Fruit fly (Drosophila melanogaster) whole organism, embryonic: ENCODE measurements around the gene beag.

Experiments used
- Adf1 ChIP-seq: fragments of 200-800 bp; sonication (Bioruptor generic); IDR thresholded peaks from 2 replicates; pipeline ENCODE4 v1.3.6; 2022; ENCODE audit warnings: missing biosample characterization, missing genetic modification characterization
- Antp ChIP-seq: fragments of 200-800 bp; sonication (Bioruptor generic); optimal IDR thresholded peaks from 3 replicates; lab custom pipeline; 2016; ENCODE audit warnings: missing biosample characterization, missing genetic modification characterization
- Atf3 ChIP-seq: fragments of 200-800 bp; sonication (Bioruptor generic); optimal IDR thresholded peaks from 3 replicates; lab custom pipeline; 2016; ENCODE audit warnings: missing biosample characterization, missing genetic modification characterization
- Blimp-1 ChIP-seq: fragments of 200-800 bp; sonication (Bioruptor generic); optimal IDR thresholded peaks from 3 replicates; lab custom pipeline; 2018; ENCODE audit warnings: missing biosample characterization, missing genetic modification characterization, mild to moderate bottlenecking, moderate library complexity, missing genetic modification reagents
- Bteb2 ChIP-seq: fragments of 200-800 bp; sonication (Bioruptor generic); optimal IDR thresholded peaks from 2 replicates; lab custom pipeline; 2016; ENCODE audit warnings: missing biosample characterization, missing genetic modification characterization
- CG1233 ChIP-seq: fragments of 200-800 bp; sonication (Bioruptor generic); optimal IDR thresholded peaks from 4 replicates; lab custom pipeline; 2018; ENCODE audit warnings: missing biosample characterization, mild to moderate bottlenecking, missing genetic modification characterization
- CG13424 ChIP-seq: fragments of 200-800 bp; sonication (Bioruptor generic); optimal IDR thresholded peaks from 2 replicates; lab custom pipeline; 2019; ENCODE audit warnings: missing biosample characterization, mild to moderate bottlenecking, missing genetic modification characterization, moderate library complexity
- CG14050 ChIP-seq: fragments of 200-800 bp; sonication (Bioruptor generic); IDR thresholded peaks from 3 replicates; pipeline ENCODE4 v1.3.6; 2022; ENCODE audit warnings: missing biosample characterization, missing genetic modification characterization
- CG15073 ChIP-seq: fragments of 200-800 bp; sonication (Bioruptor generic); optimal IDR thresholded peaks from 2 replicates; lab custom pipeline; 2016; ENCODE audit warnings: missing biosample characterization, missing genetic modification characterization
- CG1529 ChIP-seq: fragments of 200-800 bp; sonication (Bioruptor generic); optimal IDR thresholded peaks from 3 replicates; lab custom pipeline; 2018; ENCODE audit warnings: missing biosample characterization, missing genetic modification characterization
- CG16779 ChIP-seq: fragments of 200-800 bp; sonication (Bioruptor generic); IDR thresholded peaks from 2 replicates; pipeline ENCODE4 v1.3.6; 2022; ENCODE audit warnings: missing biosample characterization, missing genetic modification characterization
- CG17328 ChIP-seq: fragments of 200-800 bp; sonication (Bioruptor generic); IDR thresholded peaks from 2 replicates; pipeline ENCODE4 v1.3.6; 2022; ENCODE audit warnings: missing biosample characterization, missing genetic modification characterization
- CG2120 ChIP-seq: fragments of 200-800 bp; sonication (Bioruptor generic); optimal IDR thresholded peaks from 3 replicates; lab custom pipeline; 2016; ENCODE audit warnings: missing biosample characterization, missing genetic modification characterization
- CG42726 ChIP-seq: fragments of 200-800 bp; sonication (Bioruptor generic); IDR thresholded peaks from 2 replicates; pipeline ENCODE4 v1.3.6; 2022; ENCODE audit warnings: missing biosample characterization, missing genetic modification characterization; ENCODE audit not compliant: partially characterized antibody
- CG4404 ChIP-seq: fragments of 200-800 bp; sonication (Bioruptor generic); IDR thresholded peaks from 2 replicates; pipeline ENCODE4 v1.3.6; 2022; ENCODE audit warnings: missing biosample characterization, missing genetic modification characterization
- CG6175 ChIP-seq: fragments of 200-800 bp; sonication (Bioruptor generic); IDR thresholded peaks from 3 replicates; pipeline ENCODE4 v1.3.6; 2022; ENCODE audit warnings: missing biosample characterization, missing genetic modification characterization
- CG6654 ChIP-seq: fragments of 200-800 bp; sonication (Bioruptor generic); optimal IDR thresholded peaks from 2 replicates; lab custom pipeline; 2017; ENCODE audit warnings: missing biosample characterization, mild to moderate bottlenecking, missing genetic modification characterization
- CG6683 ChIP-seq: fragments of 200-800 bp; sonication (Bioruptor generic); optimal IDR thresholded peaks from 2 replicates; lab custom pipeline; 2017; ENCODE audit warnings: missing biosample characterization, mild to moderate bottlenecking, missing genetic modification characterization, missing genetic modification reagents
- CG7271 ChIP-seq: fragments of 200-800 bp; sonication (Bioruptor generic); optimal IDR thresholded peaks from 2 replicates; lab custom pipeline; 2018; ENCODE audit warnings: missing biosample characterization, mild to moderate bottlenecking, missing genetic modification characterization, moderate library complexity
- CG7372 ChIP-seq: fragments of 200-800 bp; sonication (Bioruptor generic); IDR thresholded peaks from 2 replicates; pipeline ENCODE4 v1.3.6; 2022; ENCODE audit warnings: missing biosample characterization, missing genetic modification characterization
- CG7786 ChIP-seq: fragments of 200-800 bp; sonication (Bioruptor generic); optimal IDR thresholded peaks from 2 replicates; lab custom pipeline; 2016; ENCODE audit warnings: missing biosample characterization, missing genetic modification characterization
- CG8765 ChIP-seq: fragments of 200-800 bp; sonication (Bioruptor generic); IDR thresholded peaks from 2 replicates; pipeline ENCODE4 v1.3.6; 2022; ENCODE audit warnings: missing biosample characterization, missing genetic modification characterization
- Dbx ChIP-seq: fragments of 200-800 bp; sonication (Bioruptor generic); IDR thresholded peaks from 3 replicates; pipeline ENCODE4 v1.3.6; 2022; ENCODE audit warnings: missing biosample characterization, missing genetic modification characterization
- Ets97D ChIP-seq: fragments of 200-800 bp; sonication (Bioruptor generic); optimal IDR thresholded peaks from 3 replicates; lab custom pipeline; 2016; ENCODE audit warnings: missing biosample characterization, missing genetic modification characterization
- HLH4C ChIP-seq: fragments of 200-800 bp; sonication (Bioruptor generic); IDR thresholded peaks from 3 replicates; pipeline ENCODE4 v1.3.6; 2022; ENCODE audit warnings: missing biosample characterization, missing genetic modification characterization; ENCODE audit not compliant: partially characterized antibody
- Med ChIP-seq: fragments of 200-800 bp; sonication (Bioruptor generic); peaks from one replicate; lab custom pipeline; 2016; ENCODE audit warnings: missing biosample characterization, missing genetic modification characterization, mild to moderate bottlenecking, inconsistent platforms, moderate library complexity
- NK7.1 ChIP-seq: fragments of 200-800 bp; sonication (Bioruptor generic); optimal IDR thresholded peaks from 3 replicates; lab custom pipeline; 2016; ENCODE audit warnings: missing biosample characterization, missing genetic modification characterization
- Opbp ChIP-seq: fragments of 200-800 bp; sonication (Bioruptor generic); IDR thresholded peaks from 3 replicates; pipeline ENCODE4 v1.3.6; 2022; ENCODE audit warnings: missing biosample characterization, missing genetic modification characterization; ENCODE audit not compliant: partially characterized antibody
- Optix ChIP-seq: fragments of 200-800 bp; sonication (Bioruptor generic); IDR thresholded peaks from 3 replicates; pipeline ENCODE4 v1.3.6; 2022; ENCODE audit warnings: missing biosample characterization, missing genetic modification characterization
- Pdp1 ChIP-seq, 2 experiments: fragments of 200-800 bp; sonication (Bioruptor generic); optimal IDR thresholded peaks; 3 replicates each; lab custom pipeline; 2016; ENCODE audit warnings: missing biosample characterization in 2 of 2, missing genetic modification characterization in 2 of 2, mild to moderate bottlenecking in 1 of 2, moderate library complexity in 1 of 2
- Ravus ChIP-seq: fragments of 200-800 bp; sonication (Bioruptor generic); IDR thresholded peaks from 2 replicates; pipeline ENCODE4 v1.3.6; 2022; ENCODE audit warnings: missing biosample characterization, missing genetic modification characterization
- Ssrp ChIP-seq: fragments of 200-800 bp; sonication (Bioruptor generic); optimal IDR thresholded peaks from 2 replicates; lab custom pipeline; 2018; ENCODE audit warnings: missing biosample characterization, mild to moderate bottlenecking, missing genetic modification characterization, moderate library complexity
- Usf ChIP-seq: fragments of 200-800 bp; sonication (Bioruptor generic); optimal IDR thresholded peaks from 2 replicates; lab custom pipeline; 2017; ENCODE audit warnings: missing genotype, missing biosample characterization, missing genetic modification characterization
- Xrp1 ChIP-seq: fragments of 200-800 bp; sonication (Bioruptor generic); IDR thresholded peaks from 2 replicates; pipeline ENCODE4 v1.3.6; 2022; ENCODE audit warnings: missing biosample characterization, missing genetic modification characterization
- ab ChIP-seq: fragments of 200-800 bp; sonication (Bioruptor generic); optimal IDR thresholded peaks from 2 replicates; lab custom pipeline; 2016; ENCODE audit warnings: missing biosample characterization, missing genetic modification characterization
- croc ChIP-seq: fragments of 200-800 bp; sonication (Bioruptor generic); conservative IDR thresholded peaks from 3 replicates; pipeline ENCODE4 v1.3.6; 2022; ENCODE audit warnings: missing biosample characterization, missing genetic modification characterization
- crol ChIP-seq: fragments of 200-800 bp; sonication (Bioruptor generic); IDR thresholded peaks from 2 replicates; pipeline ENCODE4 v1.3.6; 2022; ENCODE audit warnings: missing biosample characterization, missing genetic modification characterization
- danr ChIP-seq: fragments of 200-800 bp; sonication (Bioruptor generic); IDR thresholded peaks from 2 replicates; pipeline ENCODE4 v1.3.6; 2022; ENCODE audit warnings: missing biosample characterization, missing genetic modification characterization
- ems ChIP-seq: fragments of 200-800 bp; sonication (Bioruptor generic); optimal IDR thresholded peaks from 3 replicates; lab custom pipeline; 2016; ENCODE audit warnings: missing biosample characterization, missing genetic modification characterization
- ewg ChIP-seq: fragments of 200-800 bp; sonication (Bioruptor generic); optimal IDR thresholded peaks from 3 replicates; lab custom pipeline; 2017; ENCODE audit warnings: mild to moderate bottlenecking, missing biosample characterization, missing genetic modification reagents, missing genetic modification characterization
- gcm ChIP-seq: fragments of 200-800 bp; sonication (Bioruptor generic); optimal IDR thresholded peaks from 2 replicates; lab custom pipeline; 2019; ENCODE audit warnings: missing biosample characterization, mild to moderate bottlenecking, missing genetic modification characterization, moderate library complexity
- gfzf ChIP-seq: fragments of 200-800 bp; sonication (Bioruptor generic); optimal IDR thresholded peaks from 2 replicates; lab custom pipeline; 2016; ENCODE audit warnings: missing biosample characterization, mild to moderate bottlenecking, missing genetic modification characterization, moderate library complexity
- inv ChIP-seq: fragments of 200-800 bp; sonication (Bioruptor generic); IDR thresholded peaks from 2 replicates; pipeline ENCODE4 v1.3.6; 2022; ENCODE audit warnings: missing biosample characterization, missing genetic modification characterization; ENCODE audit not compliant: partially characterized antibody
- kni ChIP-seq: fragments of 200-800 bp; sonication (Bioruptor generic); optimal IDR thresholded peaks from 3 replicates; lab custom pipeline; 2017; ENCODE audit warnings: mild to moderate bottlenecking, missing biosample characterization, missing genetic modification reagents, missing genetic modification characterization
- lmd ChIP-seq: fragments of 200-800 bp; sonication (Bioruptor generic); IDR thresholded peaks from 2 replicates; pipeline ENCODE4 v1.3.6; 2022; ENCODE audit warnings: missing biosample characterization, missing genetic modification characterization
- pho ChIP-seq: fragments of 200-800 bp; sonication (Bioruptor generic); optimal IDR thresholded peaks from 2 replicates; lab custom pipeline; 2016; ENCODE audit warnings: missing biosample characterization, missing genetic modification characterization
- pzg ChIP-seq: fragments of 200-800 bp; sonication (Bioruptor generic); optimal IDR thresholded peaks from 3 replicates; lab custom pipeline; 2018; ENCODE audit warnings: missing biosample characterization, mild to moderate bottlenecking, missing genetic modification characterization, moderate library complexity
- sens ChIP-seq: fragments of 200-800 bp; sonication (Bioruptor generic); peaks from one replicate; lab custom pipeline; 2016; ENCODE audit warnings: missing biosample characterization, missing genetic modification characterization
- slbo ChIP-seq: fragments of 200-800 bp; sonication (Bioruptor generic); IDR thresholded peaks from 2 replicates; pipeline ENCODE4 v1.3.6; 2022; ENCODE audit warnings: missing biosample characterization, missing genetic modification characterization
- vfl ChIP-seq: fragments of 200-800 bp; sonication (Bioruptor generic); optimal IDR thresholded peaks from 2 replicates; lab custom pipeline; 2016; ENCODE audit warnings: missing biosample characterization, missing genetic modification characterization

Gene beag

DNA sequence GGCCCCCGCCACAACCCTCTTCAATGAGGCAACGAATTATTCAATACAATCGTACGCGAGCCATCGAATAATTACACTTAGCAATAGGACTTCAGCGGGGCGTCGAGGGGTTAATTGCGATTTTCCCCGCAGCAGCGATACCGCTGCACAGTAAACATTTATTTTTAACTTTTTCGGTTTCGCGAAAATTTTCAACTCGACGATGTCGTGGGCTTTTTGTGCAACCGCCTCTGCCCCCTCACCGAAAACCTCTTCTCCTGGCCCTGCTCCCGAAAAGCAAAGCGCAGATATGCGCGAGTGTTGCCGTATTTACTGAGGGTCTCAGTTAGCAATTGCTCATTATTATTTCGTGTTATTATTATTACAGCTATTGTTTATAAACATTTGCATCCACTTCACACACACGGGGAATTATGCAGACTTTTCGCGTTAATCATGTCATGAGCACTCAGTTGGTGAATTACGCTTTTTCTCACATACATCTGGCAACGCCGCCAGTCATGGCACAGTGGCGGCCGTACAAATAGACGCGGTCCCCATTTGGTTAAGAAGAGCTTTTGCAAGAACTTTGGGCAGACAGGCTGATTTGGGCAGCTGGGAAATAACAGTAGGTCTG lies 51.0 kb downstream of the beag start (continued):
- TF ChIP-seq CG42726 (GFP tag; lab: Robert Waterston, UW): no peak
- TF ChIP-seq CG7786 (GFP tag; lab: Kevin White, UChicago): peak; percentile 65
- no peak for TF ChIP-seq croc (GFP tag; lab: Robert Waterston, UW)
- TF ChIP-seq pho (GFP tag; lab: Kevin White, UChicago): peak; percentile 63
- no peak; the same call in 1 of the 2 replicates for TF ChIP-seq lmd
- TF ChIP-seq slbo (GFP tag; lab: Robert Waterston, UW): peak; percentile 53; the same call in 1 of the 2 replicates
- TF ChIP-seq Ets97D (GFP tag; lab: Kevin White, UChicago): peak; percentile 45
- no peak for TF ChIP-seq Optix (GFP tag; lab: Robert Waterston, UW)
- TF ChIP-seq CG1233 (GFP tag; lab: Kevin White, UChicago): peak; percentile 10
- TF ChIP-seq ems (GFP tag; lab: Kevin White, UChicago): peak; percentile 46
- peak; percentile 73 for TF ChIP-seq CG2120 (GFP tag; lab: Kevin White, UChicago)
- TF ChIP-seq Adf1 (GFP tag; lab: Robert Waterston, UW): peak; percentile 42; the same call in 1 of the 2 replicates
- TF ChIP-seq Antp (GFP tag; lab: Kevin White, UChicago): peak; percentile 68
- no peak for TF ChIP-seq HLH4C (GFP tag; lab: Robert Waterston, UW)
- TF ChIP-seq ewg (GFP tag; lab: Kevin White, UChicago): peak; percentile 45
- TF ChIP-seq Med (GFP tag; lab: Kevin White, UChicago): peak; percentile 91
- TF ChIP-seq ab: no peak
- TF ChIP-seq CG6683 (GFP tag; lab: Kevin White, UChicago): no peak
- peak; percentile 70 for TF ChIP-seq pzg
- TF ChIP-seq CG17328 (GFP tag; lab: Robert Waterston, UW): peak; percentile 46; the same call in 1 of the 2 replicates
- no peak for TF ChIP-seq CG7271 (tag; lab: Kevin White, UChicago)
- TF ChIP-seq CG1529 (GFP tag; lab: Kevin White, UChicago): no peak
- peak; percentile 57 for TF ChIP-seq kni (GFP tag; lab: Kevin White, UChicago)
- no peak for TF ChIP-seq CG6654
- peak; percentile 34; the same call in 1 of the 2 replicates for TF ChIP-seq CG7372 (GFP tag; lab: Robert Waterston, UW)
- peak; percentile 7 for TF ChIP-seq gcm (GFP tag; lab: Kevin White, UChicago)
- TF ChIP-seq vfl (GFP tag; lab: Kevin White, UChicago): peak; percentile 36
- TF ChIP-seq Blimp-1 (GFP tag; lab: Kevin White, UChicago): no peak
- peak; percentile 61 to 95 for TF ChIP-seq Pdp1 (GFP tag; optimal IDR thresholded peaks at IDR 0.05; lab: Kevin White, UChicago)
- no peak for TF ChIP-seq CG14050 (GFP tag; lab: Robert Waterston, UW)
- TF ChIP-seq CG16779 (GFP tag; lab: Robert Waterston, UW): no peak
- TF ChIP-seq inv: no peak
- TF ChIP-seq CG6175: no peak
- peak; percentile 52 for TF ChIP-seq CG13424 (tag; lab: Kevin White, UChicago)
- TF ChIP-seq CG4404 (GFP tag; lab: Robert Waterston, UW): 0 out of 2 replicates have a peak, but pooled peaks have one; percentile 17
- peak; percentile 27 for TF ChIP-seq Atf3 (GFP tag; lab: Kevin White, UChicago)
- 0 out of 2 replicates have a peak, but pooled peaks have one; percentile 42 for TF ChIP-seq Xrp1
- TF ChIP-seq CG8765: no peak
- TF ChIP-seq Dbx (GFP tag; lab: Robert Waterston, UW): peak; percentile 41; the same call in 1 of the 3 replicates
- peak; percentile 99 for TF ChIP-seq crol
- TF ChIP-seq Bteb2: peak; percentile 60
- 0 out of 3 replicates have a peak, but pooled peaks have one; percentile 45 for TF ChIP-seq Opbp (GFP tag; lab: Robert Waterston, UW)
- TF ChIP-seq gfzf (GFP tag; lab: Kevin White, UChicago): peak; percentile 14
- no peak for TF ChIP-seq danr (GFP tag; lab: Robert Waterston, UW)
- peak; percentile 93 for TF ChIP-seq sens (GFP tag; lab: Kevin White, UChicago)
- TF ChIP-seq CG15073 (GFP tag; lab: Kevin White, UChicago): peak; percentile 96
- TF ChIP-seq NK7.1 (GFP tag; lab: Kevin White, UChicago): no peak
- no peak for TF ChIP-seq Ravus (GFP tag; lab: Robert Waterston, UW)
- no peak for TF ChIP-seq Usf
- peak; percentile 3 for TF ChIP-seq Ssrp (tag; lab: Kevin White, UChicago)
